Worm (Caenorhabditis elegans): ENCODE measurements around the gene clec-134.

- TF ChIP-seq nhr-237 (tag; optimal IDR thresholded peaks at IDR 0.05) (no peak), elt-1 (tag; optimal IDR thresholded peaks at IDR 0.05) (no peak), nhr-76 (tag; optimal IDR thresholded peaks at IDR 0.05) (no peak), zag-1 (tag; optimal IDR thresholded peaks at IDR 0.05) (no peak), skn-1 (tag; optimal IDR thresholded peaks at IDR 0.05) (no peak), unc-39 (tag; optimal IDR thresholded peaks at IDR 0.05) (no peak), snpc-4 (tag; optimal IDR thresholded peaks at IDR 0.05) (no peak), nhr-28 (tag; optimal IDR thresholded peaks at IDR 0.05) (no peak)
These were observed 42.1 kb downstream of the clec-134 start, which contains the start of gene M151.7 for ce11 chrII:3622014-3622413.
